Fruit fly (Drosophila melanogaster) whole organism, embryonic: ENCODE measurements around the gene CG3662.
A peak's percentile ranks its signal among the peaks of the same experiment; 100 is the strongest.

Experiments used
- Antp ChIP-seq: fragments of 200-800 bp; sonication (Bioruptor generic); optimal IDR thresholded peaks from 3 replicates; lab custom pipeline; 2016; ENCODE audit warnings: missing biosample characterization, missing genetic modification characterization
- CG10462 ChIP-seq: fragments of 200-800 bp; sonication (Bioruptor generic); optimal IDR thresholded peaks from 2 replicates; lab custom pipeline; 2016; ENCODE audit warnings: missing biosample characterization, missing genetic modification characterization
- CG10654 ChIP-seq: fragments of 200-800 bp; sonication (Bioruptor generic); optimal IDR thresholded peaks from 2 replicates; lab custom pipeline; 2016; ENCODE audit warnings: missing biosample characterization, missing genetic modification characterization
- CG10959 ChIP-seq: fragments of 200-800 bp; sonication (Bioruptor generic); IDR thresholded peaks from 2 replicates; pipeline ENCODE4 v1.3.6; 2022; ENCODE audit warnings: missing biosample characterization, missing genetic modification characterization
- CG11398 ChIP-seq: fragments of 200-800 bp; sonication (Bioruptor generic); optimal IDR thresholded peaks from 2 replicates; lab custom pipeline; 2016; ENCODE audit warnings: missing biosample characterization, missing genetic modification characterization
- CG11723 ChIP-seq: fragments of 200-800 bp; sonication (Bioruptor generic); optimal IDR thresholded peaks from 2 replicates; lab custom pipeline; 2017; ENCODE audit warnings: missing biosample characterization, mild to moderate bottlenecking, missing genetic modification characterization
- CG12391 ChIP-seq: fragments of 200-800 bp; sonication (Bioruptor generic); optimal IDR thresholded peaks from 3 replicates; lab custom pipeline; 2018; ENCODE audit warnings: missing biosample characterization, mild to moderate bottlenecking, missing genetic modification characterization, moderate library complexity
- CG14965 ChIP-seq: fragments of 200-800 bp; sonication (Bioruptor generic); optimal IDR thresholded peaks from 2 replicates; lab custom pipeline; 2016; ENCODE audit warnings: missing biosample characterization, missing genetic modification characterization, borderline replicate concordance
- CG15601 ChIP-seq: fragments of 200-800 bp; sonication (Bioruptor generic); optimal IDR thresholded peaks from 3 replicates; lab custom pipeline; 2019; ENCODE audit warnings: missing biosample characterization, mild to moderate bottlenecking, missing genetic modification characterization, moderate library complexity
- CG17802 ChIP-seq: fragments of 200-800 bp; sonication (Bioruptor generic); optimal IDR thresholded peaks from 2 replicates; lab custom pipeline; 2018; ENCODE audit warnings: missing biosample characterization, mild to moderate bottlenecking, missing genetic modification characterization, moderate library complexity
- CG18599 ChIP-seq: fragments of 200-800 bp; sonication (Bioruptor generic); optimal IDR thresholded peaks from 3 replicates; lab custom pipeline; 2017; ENCODE audit warnings: missing biosample characterization, missing genetic modification characterization, mild to moderate bottlenecking, moderate library complexity, missing genetic modification reagents
- CG2129 ChIP-seq: fragments of 200-800 bp; sonication (Bioruptor generic); IDR thresholded peaks from 2 replicates; pipeline ENCODE4 v1.3.6; 2022; ENCODE audit warnings: missing biosample characterization, missing genetic modification characterization; ENCODE audit not compliant: partially characterized antibody
- CG2199 ChIP-seq: fragments of 200-800 bp; sonication (Bioruptor generic); IDR thresholded peaks from 3 replicates; pipeline ENCODE4 v1.3.6; 2022; ENCODE audit warnings: missing biosample characterization, missing genetic modification characterization
- CG30431 ChIP-seq: fragments of 200-800 bp; sonication (Bioruptor generic); optimal IDR thresholded peaks from 2 replicates; lab custom pipeline; 2017; ENCODE audit warnings: missing biosample characterization, missing genetic modification characterization
- CG34224 ChIP-seq: fragments of 200-800 bp; sonication (Bioruptor generic); IDR thresholded peaks from 3 replicates; pipeline ENCODE4 v1.3.6; 2022; ENCODE audit warnings: missing biosample characterization, missing genetic modification characterization; ENCODE audit not compliant: partially characterized antibody
- CG4617 ChIP-seq: fragments of 200-800 bp; sonication (Bioruptor generic); optimal IDR thresholded peaks from 3 replicates; lab custom pipeline; 2016; ENCODE audit warnings: missing biosample characterization, missing genetic modification characterization, borderline replicate concordance
- CG4854 ChIP-seq: fragments of 200-800 bp; sonication (Bioruptor generic); optimal IDR thresholded peaks from 2 replicates; lab custom pipeline; 2016; ENCODE audit warnings: missing biosample characterization, missing genetic modification characterization, inconsistent platforms
- CG5180 ChIP-seq: fragments of 200-800 bp; sonication (Bioruptor generic); optimal IDR thresholded peaks from 3 replicates; lab custom pipeline; 2017; ENCODE audit warnings: missing biosample characterization, missing genetic modification characterization, mild to moderate bottlenecking, moderate library complexity, missing genetic modification reagents
- CG5245 ChIP-seq: fragments of 200-800 bp; sonication (Bioruptor generic); optimal IDR thresholded peaks from 3 replicates; lab custom pipeline; 2016; ENCODE audit warnings: missing biosample characterization, missing genetic modification characterization
- CG7987 ChIP-seq: fragments of 200-800 bp; sonication (Bioruptor generic); optimal IDR thresholded peaks from 2 replicates; lab custom pipeline; 2018; ENCODE audit warnings: missing biosample characterization, mild to moderate bottlenecking, missing genetic modification characterization, moderate library complexity
- CG8290 ChIP-seq, 3 experiments: fragments of 200-800 bp; sonication (Bioruptor generic); optimal IDR thresholded peaks; 2 replicates each; lab custom pipeline; 2016 to 2019; ENCODE audit warnings: missing biosample characterization in 3 of 3, missing genetic modification characterization in 3 of 3, mild to moderate bottlenecking in 2 of 3, moderate library complexity in 1 of 3
- CG9797 ChIP-seq: fragments of 200-800 bp; sonication (Bioruptor generic); optimal IDR thresholded peaks from 3 replicates; lab custom pipeline; 2018; ENCODE audit warnings: missing biosample characterization, mild to moderate bottlenecking, missing genetic modification characterization
- CTCF ChIP-seq: fragments of 200-800 bp; sonication (Bioruptor generic); optimal IDR thresholded peaks from 2 replicates; lab custom pipeline; 2017; ENCODE audit warnings: missing biosample characterization, mild to moderate bottlenecking, missing genetic modification characterization, moderate library complexity
- Doc3 ChIP-seq: fragments of 200-800 bp; sonication (Bioruptor generic); IDR thresholded peaks from 3 replicates; pipeline ENCODE4 v1.3.6; 2022; ENCODE audit warnings: missing biosample characterization, missing genetic modification characterization; ENCODE audit not compliant: partially characterized antibody
- Dref ChIP-seq: fragments of 200-800 bp; sonication (Bioruptor generic); IDR thresholded peaks from 2 replicates; pipeline ENCODE4 v1.3.6; 2022; ENCODE audit warnings: missing biosample characterization, missing genetic modification characterization
- ERR ChIP-seq: fragments of 200-800 bp; sonication (Bioruptor generic); optimal IDR thresholded peaks from 2 replicates; lab custom pipeline; 2016; ENCODE audit warnings: missing biosample characterization, missing genetic modification characterization
- HLH3B ChIP-seq: fragments of 200-800 bp; sonication (Bioruptor generic); IDR thresholded peaks from 2 replicates; pipeline ENCODE4 v1.3.6; 2022; ENCODE audit warnings: missing biosample characterization, missing genetic modification characterization
- HLHmδ ChIP-seq: fragments of 200-800 bp; sonication (Bioruptor generic); optimal IDR thresholded peaks from 2 replicates; lab custom pipeline; 2018; ENCODE audit warnings: missing biosample characterization, mild to moderate bottlenecking, missing genetic modification characterization, moderate library complexity
- MESR4 ChIP-seq: fragments of 200-800 bp; sonication (Bioruptor generic); optimal IDR thresholded peaks from 2 replicates; lab custom pipeline; 2018; ENCODE audit warnings: missing biosample characterization, mild to moderate bottlenecking, missing genetic modification characterization, moderate library complexity
- Mad ChIP-seq: fragments of 200-800 bp; sonication (Bioruptor generic); optimal IDR thresholded peaks from 2 replicates; lab custom pipeline; 2016; ENCODE audit warnings: missing biosample characterization, missing genetic modification characterization
- Med ChIP-seq: fragments of 200-800 bp; sonication (Bioruptor generic); peaks from one replicate; lab custom pipeline; 2016; ENCODE audit warnings: missing biosample characterization, missing genetic modification characterization, mild to moderate bottlenecking, inconsistent platforms, moderate library complexity
- Meics ChIP-seq: fragments of 200-800 bp; sonication (Bioruptor generic); optimal IDR thresholded peaks from 2 replicates; lab custom pipeline; 2017; ENCODE audit warnings: missing biosample characterization, mild to moderate bottlenecking, missing genetic modification characterization
- Nf-YB ChIP-seq: fragments of 200-800 bp; sonication (Bioruptor generic); optimal IDR thresholded peaks from 3 replicates; lab custom pipeline; 2019; ENCODE audit warnings: missing biosample characterization, mild to moderate bottlenecking, missing genetic modification characterization, moderate library complexity
- Rx ChIP-seq: fragments of 200-800 bp; sonication (Bioruptor generic); IDR thresholded peaks from 2 replicates; pipeline ENCODE4 v1.3.6; 2022; ENCODE audit warnings: missing biosample characterization, missing genetic modification characterization
- Scr ChIP-seq: fragments of 200-800 bp; sonication (Bioruptor generic); IDR thresholded peaks from 2 replicates; pipeline ENCODE4 v1.3.6; 2022; ENCODE audit warnings: missing biosample characterization, missing genetic modification characterization; ENCODE audit not compliant: partially characterized antibody
- Ssrp ChIP-seq: fragments of 200-800 bp; sonication (Bioruptor generic); optimal IDR thresholded peaks from 2 replicates; lab custom pipeline; 2018; ENCODE audit warnings: missing biosample characterization, mild to moderate bottlenecking, missing genetic modification characterization, moderate library complexity
- btn ChIP-seq: fragments of 200-800 bp; sonication (Bioruptor generic); optimal IDR thresholded peaks from 2 replicates; lab custom pipeline; 2016; ENCODE audit warnings: missing biosample characterization, missing genetic modification characterization
- cg ChIP-seq: fragments of 200-800 bp; sonication (Bioruptor generic); optimal IDR thresholded peaks from 3 replicates; lab custom pipeline; 2019; ENCODE audit warnings: missing biosample characterization, mild to moderate bottlenecking, missing genetic modification characterization, moderate library complexity
- croc ChIP-seq: fragments of 200-800 bp; sonication (Bioruptor generic); conservative IDR thresholded peaks from 3 replicates; pipeline ENCODE4 v1.3.6; 2022; ENCODE audit warnings: missing biosample characterization, missing genetic modification characterization
- dysf ChIP-seq: fragments of 200-800 bp; sonication (Bioruptor generic); IDR thresholded peaks from 3 replicates; pipeline ENCODE4 v1.3.6; 2022; ENCODE audit warnings: missing biosample characterization, missing genetic modification characterization
- fd64A ChIP-seq: fragments of 200-800 bp; sonication (Bioruptor generic); optimal IDR thresholded peaks from 3 replicates; lab custom pipeline; 2018; ENCODE audit warnings: missing biosample characterization, mild to moderate bottlenecking, missing genetic modification characterization
- ftz-f1 ChIP-seq: fragments of 200-800 bp; sonication (Bioruptor generic); optimal IDR thresholded peaks from 2 replicates; lab custom pipeline; 2016; ENCODE audit warnings: missing biosample characterization, missing genetic modification characterization
- gfzf ChIP-seq: fragments of 200-800 bp; sonication (Bioruptor generic); optimal IDR thresholded peaks from 2 replicates; lab custom pipeline; 2016; ENCODE audit warnings: missing biosample characterization, mild to moderate bottlenecking, missing genetic modification characterization, moderate library complexity
- gsb ChIP-seq: fragments of 200-800 bp; sonication (Bioruptor generic); IDR thresholded peaks from 2 replicates; pipeline ENCODE4 v1.3.6; 2022; ENCODE audit warnings: missing biosample characterization, missing genetic modification characterization
- pan ChIP-seq, 4 experiments: fragments of >200 bp in 3 of 4; fragments of 200-800 bp in 1 of 4; sonication (Bioruptor generic) in 1 of 4; optimal IDR thresholded peaks in 3 of 4; IDR thresholded peaks in 1 of 4; 2 replicates each; pipeline versions ENCODE4 v1.3.6 to Lab custom; 2017 to 2022; ENCODE audit warnings: missing biosample characterization in 2 of 4, missing genetic modification characterization in 2 of 4, mixed read lengths in 1 of 4
- pho ChIP-seq: fragments of 200-800 bp; sonication (Bioruptor generic); optimal IDR thresholded peaks from 2 replicates; lab custom pipeline; 2016; ENCODE audit warnings: missing biosample characterization, missing genetic modification characterization
- repo ChIP-seq: fragments of 200-800 bp; sonication (Bioruptor generic); optimal IDR thresholded peaks from 2 replicates; lab custom pipeline; 2016; ENCODE audit warnings: missing biosample characterization, missing genetic modification characterization
- wek ChIP-seq: fragments of 200-800 bp; sonication (Bioruptor generic); optimal IDR thresholded peaks from 3 replicates; lab custom pipeline; 2018; ENCODE audit warnings: missing biosample characterization, mild to moderate bottlenecking, missing genetic modification characterization, moderate library complexity

CG3662 gene

dm6 chr2L:870749-871418 lies 49.8 kb downstream of the CG3662 start (continued):
- no peak for TF ChIP-seq HLHmδ (GFP tag; lab: Kevin White, UChicago)
- TF ChIP-seq CG7987 (GFP tag; lab: Kevin White, UChicago) = peak; percentile 42
- TF ChIP-seq CG9797 (GFP tag; lab: Kevin White, UChicago) = no peak
- TF ChIP-seq ERR (GFP tag; lab: Kevin White, UChicago) = peak; percentile 12
- no peak for TF ChIP-seq ftz-f1 (GFP tag; lab: Kevin White, UChicago)
- peak; percentile 64 for TF ChIP-seq HLH3B (GFP tag; lab: Robert Waterston, UW)
- peak; percentile 27 for TF ChIP-seq CG4854
- TF ChIP-seq CG11723 (GFP tag; lab: Kevin White, UChicago) = peak; percentile 39
- TF ChIP-seq MESR4 = peak; percentile 50
- TF ChIP-seq CG5180 (GFP tag; lab: Kevin White, UChicago) = no peak
- no peak for TF ChIP-seq CG8290 (GFP tag; optimal IDR thresholded peaks at IDR 0.05; lab: Kevin White, UChicago)
- peak in 1 of 2 experiments; percentile 59 for TF ChIP-seq CG8290 (tag; optimal IDR thresholded peaks at IDR 0.05; lab: Kevin White, UChicago)
- peak; percentile 64 for TF ChIP-seq Meics (GFP tag; lab: Kevin White, UChicago)
- peak; percentile 78 for TF ChIP-seq repo (GFP tag; lab: Kevin White, UChicago)
- peak; percentile 74 for TF ChIP-seq pho (GFP tag; lab: Kevin White, UChicago)
- no peak for TF ChIP-seq pan (optimal IDR thresholded peaks at IDR 0.05; lab: Kevin White, UChicago)
- TF ChIP-seq pan (GFP tag; optimal IDR thresholded peaks at IDR 0.05 in 1 of 2, IDR thresholded peaks at IDR 0.05 in 1 of 2) = peak in 1 of 2 experiments; percentile 78
- TF ChIP-seq Antp (GFP tag; lab: Kevin White, UChicago) = peak; percentile 76
- TF ChIP-seq gsb (GFP tag; lab: Robert Waterston, UW) = peak; percentile 45
- TF ChIP-seq Nf-YB (GFP tag; lab: Kevin White, UChicago) = no peak
- TF ChIP-seq croc (GFP tag; lab: Robert Waterston, UW) = no peak
- peak; percentile 65 for TF ChIP-seq CG11398 (GFP tag; lab: Kevin White, UChicago)
- TF ChIP-seq Rx (GFP tag; lab: Robert Waterston, UW) = peak; percentile 75
- 0 out of 2 replicates have a peak, but pooled peaks have one; percentile 30 for TF ChIP-seq Scr (GFP tag; lab: Robert Waterston, UW)
- peak; percentile 72 for TF ChIP-seq btn
- no peak for TF ChIP-seq fd64A
- peak; percentile 21 for TF ChIP-seq wek (GFP tag; lab: Kevin White, UChicago)
- TF ChIP-seq CG5245 (GFP tag; lab: Kevin White, UChicago) = peak; percentile 7
- TF ChIP-seq CG2129 (GFP tag; lab: Robert Waterston, UW) = no peak
- peak; percentile 82 for TF ChIP-seq Dref (GFP tag; lab: Robert Waterston, UW)
- TF ChIP-seq Mad (GFP tag; lab: Kevin White, UChicago) = peak; percentile 60
- TF ChIP-seq CG2199 (GFP tag; lab: Robert Waterston, UW) = peak; percentile 42; the same call in 1 of the 3 replicates
- no peak for TF ChIP-seq cg (GFP tag; lab: Kevin White, UChicago)
- peak; percentile 74 for TF ChIP-seq CG18599 (GFP tag; lab: Kevin White, UChicago)
- peak; percentile 31 for TF ChIP-seq CG10462
- peak; percentile 55 for TF ChIP-seq CG15601
- peak; percentile 59 for TF ChIP-seq CG12391 (tag; lab: Kevin White, UChicago)
- peak; percentile 28 for TF ChIP-seq CG30431 (GFP tag; lab: Kevin White, UChicago)
- TF ChIP-seq CG14965 (GFP tag; lab: Kevin White, UChicago) = no peak
- no peak for TF ChIP-seq CG17802
- TF ChIP-seq gfzf (GFP tag; lab: Kevin White, UChicago) = no peak
- no peak for TF ChIP-seq CG34224 (GFP tag; lab: Robert Waterston, UW)
- TF ChIP-seq dysf (GFP tag; lab: Robert Waterston, UW) = peak; percentile 76
- no peak; the same call in 1 of the 2 replicates for TF ChIP-seq CG10959 (GFP tag; lab: Robert Waterston, UW)
- TF ChIP-seq CTCF (GFP tag; lab: Kevin White, UChicago) = no peak
- no peak for TF ChIP-seq Doc3 (GFP tag; lab: Robert Waterston, UW)
- peak; percentile 60 for TF ChIP-seq CG4617 (GFP tag; lab: Kevin White, UChicago)
- peak; percentile 67 for TF ChIP-seq Ssrp
- peak; percentile 97 for TF ChIP-seq Med
- peak; percentile 60 for TF ChIP-seq CG10654 (GFP tag; lab: Kevin White, UChicago)
